Fruit fly (Drosophila melanogaster) whole organism, embryonic: Measurements from ENCODE around the gene ver.

Experiments used
- Aef1 ChIP-seq: fragments of 200-800 bp; sonication (Bioruptor generic); IDR thresholded peaks from 3 replicates; pipeline ENCODE4 v1.3.6; 2022; ENCODE audit warnings: missing biosample characterization, missing genetic modification characterization
- BtbVII ChIP-seq: fragments of 200-800 bp; sonication (Bioruptor generic); optimal IDR thresholded peaks from 3 replicates; lab custom pipeline; 2017; ENCODE audit warnings: missing biosample characterization, mild to moderate bottlenecking, missing genetic modification characterization
- CG10321 ChIP-seq: fragments of 200-800 bp; sonication (Bioruptor generic); IDR thresholded peaks from 2 replicates; pipeline ENCODE4 v1.3.6; 2022; ENCODE audit warnings: missing biosample characterization, missing genetic modification characterization
- CG10431 ChIP-seq: fragments of 200-800 bp; sonication (Bioruptor generic); optimal IDR thresholded peaks from 3 replicates; lab custom pipeline; 2018; ENCODE audit warnings: missing biosample characterization, mild to moderate bottlenecking, missing genetic modification characterization
- CG11085 ChIP-seq: fragments of 200-800 bp; sonication (Bioruptor generic); IDR thresholded peaks from 2 replicates; pipeline ENCODE4 v1.3.6; 2022; ENCODE audit warnings: missing biosample characterization, missing genetic modification characterization
- CG12659 ChIP-seq: fragments of 200-800 bp; sonication (Bioruptor generic); optimal IDR thresholded peaks from 3 replicates; lab custom pipeline; 2017; ENCODE audit warnings: mild to moderate bottlenecking, missing biosample characterization, missing genetic modification reagents, missing genetic modification characterization
- CG12942 ChIP-seq: fragments of 200-800 bp; sonication (Bioruptor generic); optimal IDR thresholded peaks from 3 replicates; lab custom pipeline; 2016; ENCODE audit warnings: missing biosample characterization, missing genetic modification characterization
- CG14014 ChIP-seq: fragments of 200-800 bp; sonication (Bioruptor generic); IDR thresholded peaks from 2 replicates; pipeline ENCODE4 v1.3.6; 2022; ENCODE audit warnings: missing biosample characterization, missing genetic modification characterization
- CG18599 ChIP-seq: fragments of 200-800 bp; sonication (Bioruptor generic); optimal IDR thresholded peaks from 3 replicates; lab custom pipeline; 2017; ENCODE audit warnings: missing biosample characterization, missing genetic modification characterization, mild to moderate bottlenecking, moderate library complexity, missing genetic modification reagents
- CG2202 ChIP-seq: fragments of 200-800 bp; sonication (Bioruptor generic); optimal IDR thresholded peaks from 2 replicates; lab custom pipeline; 2018; ENCODE audit warnings: missing biosample characterization, mild to moderate bottlenecking, missing genetic modification characterization
- CG2875 ChIP-seq: fragments of 200-800 bp; sonication (Bioruptor generic); optimal IDR thresholded peaks from 2 replicates; lab custom pipeline; 2017; ENCODE audit warnings: missing biosample characterization, mild to moderate bottlenecking, missing genetic modification characterization, missing genetic modification reagents
- CG30403 ChIP-seq: fragments of 200-800 bp; sonication (Bioruptor generic); optimal IDR thresholded peaks from 3 replicates; lab custom pipeline; 2016; ENCODE audit warnings: missing biosample characterization, missing genetic modification characterization
- CG31224 ChIP-seq: fragments of 200-800 bp; sonication (Bioruptor generic); IDR thresholded peaks from 2 replicates; pipeline ENCODE4 v1.3.6; 2022; ENCODE audit warnings: missing biosample characterization, missing genetic modification characterization
- CG32772 ChIP-seq: fragments of 200-800 bp; sonication (Bioruptor generic); IDR thresholded peaks from 2 replicates; pipeline ENCODE4 v1.3.6; 2022; ENCODE audit warnings: missing biosample characterization, missing genetic modification characterization
- CG33557 ChIP-seq: fragments of 200-800 bp; sonication (Bioruptor generic); optimal IDR thresholded peaks from 2 replicates; lab custom pipeline; 2019; ENCODE audit warnings: missing biosample characterization, mild to moderate bottlenecking, missing genetic modification characterization, moderate library complexity
- CG42726 ChIP-seq: fragments of 200-800 bp; sonication (Bioruptor generic); IDR thresholded peaks from 2 replicates; pipeline ENCODE4 v1.3.6; 2022; ENCODE audit warnings: missing biosample characterization, missing genetic modification characterization; ENCODE audit not compliant: partially characterized antibody
- CG6654 ChIP-seq: fragments of 200-800 bp; sonication (Bioruptor generic); optimal IDR thresholded peaks from 2 replicates; lab custom pipeline; 2017; ENCODE audit warnings: missing biosample characterization, mild to moderate bottlenecking, missing genetic modification characterization
- CG7271 ChIP-seq: fragments of 200-800 bp; sonication (Bioruptor generic); optimal IDR thresholded peaks from 2 replicates; lab custom pipeline; 2018; ENCODE audit warnings: missing biosample characterization, mild to moderate bottlenecking, missing genetic modification characterization, moderate library complexity
- CG7786 ChIP-seq: fragments of 200-800 bp; sonication (Bioruptor generic); optimal IDR thresholded peaks from 2 replicates; lab custom pipeline; 2016; ENCODE audit warnings: missing biosample characterization, missing genetic modification characterization
- CG8765 ChIP-seq: fragments of 200-800 bp; sonication (Bioruptor generic); IDR thresholded peaks from 2 replicates; pipeline ENCODE4 v1.3.6; 2022; ENCODE audit warnings: missing biosample characterization, missing genetic modification characterization
- CG9932 ChIP-seq: fragments of 200-800 bp; sonication (Bioruptor generic); IDR thresholded peaks from 2 replicates; pipeline ENCODE4 v1.3.6; 2022; ENCODE audit warnings: missing biosample characterization, missing genetic modification characterization
- Fer2 ChIP-seq: fragments of 200-800 bp; sonication (Bioruptor generic); optimal IDR thresholded peaks from 2 replicates; lab custom pipeline; 2018; ENCODE audit warnings: missing biosample characterization, mild to moderate bottlenecking, missing genetic modification characterization, moderate library complexity
- HHEX ChIP-seq: fragments of 200-800 bp; sonication (Bioruptor generic); optimal IDR thresholded peaks from 3 replicates; lab custom pipeline; 2017; ENCODE audit warnings: missing biosample characterization, mild to moderate bottlenecking, missing genetic modification characterization, missing genetic modification reagents
- HmgD ChIP-seq: fragments of 200-800 bp; sonication (Bioruptor generic); optimal IDR thresholded peaks from 3 replicates; lab custom pipeline; 2016; ENCODE audit warnings: missing biosample characterization, missing genetic modification characterization
- Hr3 ChIP-seq: fragments of 200-800 bp; sonication (Bioruptor generic); optimal IDR thresholded peaks from 3 replicates; lab custom pipeline; 2016; ENCODE audit warnings: missing biosample characterization, missing genetic modification characterization
- Hr39 ChIP-seq: fragments of >200 bp; optimal IDR thresholded peaks from 2 replicates; lab custom pipeline; 2017
- Hr51 ChIP-seq, 2 experiments: fragments of 200-800 bp; sonication (Bioruptor generic); optimal IDR thresholded peaks; 2 replicates in 1 of 2; 3 replicates in 1 of 2; lab custom pipeline; 2016 to 2018; ENCODE audit warnings: missing biosample characterization in 2 of 2, missing genetic modification characterization in 2 of 2, mild to moderate bottlenecking in 1 of 2, moderate library complexity in 1 of 2
- Hr78 ChIP-seq, 2 experiments: fragments of 200-800 bp in 1 of 2; fragments of >200 bp in 1 of 2; sonication (Bioruptor generic) in 1 of 2; optimal IDR thresholded peaks; 2 replicates each; lab custom pipeline; 2017 to 2019; ENCODE audit warnings: missing biosample characterization in 2 of 2, missing genetic modification characterization in 2 of 2, mild to moderate bottlenecking in 1 of 2, moderate library complexity in 1 of 2
- MTF-1 ChIP-seq: fragments of 200-800 bp; sonication (Bioruptor generic); optimal IDR thresholded peaks from 2 replicates; lab custom pipeline; 2018; ENCODE audit warnings: missing biosample characterization, mild to moderate bottlenecking, missing genetic modification characterization, borderline replicate concordance
- Meics ChIP-seq: fragments of 200-800 bp; sonication (Bioruptor generic); optimal IDR thresholded peaks from 2 replicates; lab custom pipeline; 2017; ENCODE audit warnings: missing biosample characterization, mild to moderate bottlenecking, missing genetic modification characterization
- Mrtf ChIP-seq: fragments of 200-800 bp; sonication (Bioruptor generic); IDR thresholded peaks from 3 replicates; pipeline ENCODE4 v1.3.6; 2022; ENCODE audit warnings: missing biosample characterization, missing genetic modification characterization
- NfI ChIP-seq: fragments of 200-800 bp; sonication (Bioruptor generic); optimal IDR thresholded peaks from 3 replicates; lab custom pipeline; 2018; ENCODE audit warnings: missing biosample characterization, mild to moderate bottlenecking, missing genetic modification characterization, moderate library complexity
- Oli ChIP-seq: fragments of 200-800 bp; sonication (Bioruptor generic); optimal IDR thresholded peaks from 2 replicates; lab custom pipeline; 2018; ENCODE audit warnings: missing biosample characterization, mild to moderate bottlenecking, missing genetic modification characterization, moderate library complexity
- Sry-β ChIP-seq: fragments of 200-800 bp; sonication (Bioruptor generic); optimal IDR thresholded peaks from 2 replicates; lab custom pipeline; 2018; ENCODE audit warnings: missing biosample characterization, mild to moderate bottlenecking, missing genetic modification characterization, moderate library complexity
- cg ChIP-seq: fragments of 200-800 bp; sonication (Bioruptor generic); optimal IDR thresholded peaks from 3 replicates; lab custom pipeline; 2019; ENCODE audit warnings: missing biosample characterization, mild to moderate bottlenecking, missing genetic modification characterization, moderate library complexity
- fd102C ChIP-seq: fragments of 200-800 bp; sonication (Bioruptor generic); optimal IDR thresholded peaks from 2 replicates; lab custom pipeline; 2018; ENCODE audit warnings: missing biosample characterization, mild to moderate bottlenecking, missing genetic modification characterization, moderate library complexity
- fd64A ChIP-seq: fragments of 200-800 bp; sonication (Bioruptor generic); optimal IDR thresholded peaks from 3 replicates; lab custom pipeline; 2018; ENCODE audit warnings: missing biosample characterization, mild to moderate bottlenecking, missing genetic modification characterization
- fu2 ChIP-seq: fragments of 200-800 bp; sonication (Bioruptor generic); optimal IDR thresholded peaks from 2 replicates; lab custom pipeline; 2016; ENCODE audit warnings: missing biosample characterization, missing genetic modification characterization
- grn ChIP-seq: fragments of 200-800 bp; sonication (Bioruptor generic); optimal IDR thresholded peaks from 3 replicates; lab custom pipeline; 2017; ENCODE audit warnings: missing biosample characterization, missing genetic modification characterization
- her ChIP-seq: fragments of 200-800 bp; sonication (Bioruptor generic); optimal IDR thresholded peaks from 2 replicates; lab custom pipeline; 2016; ENCODE audit warnings: missing biosample characterization, missing genetic modification characterization
- kah ChIP-seq: fragments of 200-800 bp; sonication (Bioruptor generic); optimal IDR thresholded peaks from 2 replicates; lab custom pipeline; 2018; ENCODE audit warnings: missing biosample characterization, mild to moderate bottlenecking, missing genetic modification characterization
- kay ChIP-seq: fragments of 200-800 bp; sonication (Bioruptor generic); optimal IDR thresholded peaks from 2 replicates; lab custom pipeline; 2016; ENCODE audit warnings: missing biosample characterization, missing genetic modification characterization
- lmd ChIP-seq: fragments of 200-800 bp; sonication (Bioruptor generic); IDR thresholded peaks from 2 replicates; pipeline ENCODE4 v1.3.6; 2022; ENCODE audit warnings: missing biosample characterization, missing genetic modification characterization
- nerfin-2 ChIP-seq: fragments of 200-800 bp; sonication (Bioruptor generic); IDR thresholded peaks from 2 replicates; pipeline ENCODE4 v1.3.6; 2022; ENCODE audit warnings: missing biosample characterization, missing genetic modification characterization; ENCODE audit not compliant: partially characterized antibody
- onecut ChIP-seq: fragments of 200-800 bp; sonication (Bioruptor generic); IDR thresholded peaks from 2 replicates; pipeline ENCODE4 v1.3.6; 2022; ENCODE audit warnings: missing biosample characterization, missing genetic modification characterization
- p53 ChIP-seq: fragments of 200-800 bp; sonication (Bioruptor generic); optimal IDR thresholded peaks from 2 replicates; lab custom pipeline; 2016; ENCODE audit warnings: missing biosample characterization, missing genetic modification characterization
- pfk ChIP-seq: fragments of 200-800 bp; sonication (Bioruptor generic); optimal IDR thresholded peaks from 2 replicates; lab custom pipeline; 2018; ENCODE audit warnings: missing biosample characterization, mild to moderate bottlenecking, missing genetic modification characterization, moderate library complexity
- pita ChIP-seq: fragments of 200-800 bp; sonication (Bioruptor generic); optimal IDR thresholded peaks from 2 replicates; lab custom pipeline; 2017; ENCODE audit warnings: missing biosample characterization, mild to moderate bottlenecking, missing genetic modification characterization
- ranshi ChIP-seq: fragments of 200-800 bp; sonication (Bioruptor generic); IDR thresholded peaks from 2 replicates; pipeline ENCODE4 v1.3.6; 2022; ENCODE audit warnings: missing biosample characterization, missing genetic modification characterization
- wor ChIP-seq: fragments of 200-800 bp; sonication (Bioruptor generic); IDR thresholded peaks from 2 replicates; pipeline ENCODE4 v1.3.6; 2022; ENCODE audit warnings: missing biosample characterization, missing genetic modification characterization
- zen2 ChIP-seq: fragments of 200-800 bp; sonication (Bioruptor generic); IDR thresholded peaks from 3 replicates; pipeline ENCODE4 v1.3.6; 2022; ENCODE audit warnings: missing biosample characterization, missing genetic modification characterization; ENCODE audit not compliant: partially characterized antibody

ver gene

dm6 chr3L:12501249-12501648 lies 22.5 kb upstream of the ver start, which contains the start of the genes CG10638 and CG10681 (continued):
- TF ChIP-seq CG18599 (no peak), CG14014 (GFP tag; lab: Robert Waterston, UW) (no peak), Sry-β (GFP tag; lab: Kevin White, UChicago) (no peak), pfk (GFP tag; lab: Kevin White, UChicago) (no peak), CG8765 (GFP tag; lab: Robert Waterston, UW) (no peak), Fer2 (tag; lab: Kevin White, UChicago) (no peak), kay (GFP tag; lab: Kevin White, UChicago) (peak; percentile 48), CG31224 (GFP tag; lab: Robert Waterston, UW) (no peak), Mrtf (GFP tag; lab: Robert Waterston, UW) (no peak), fu2 (GFP tag; lab: Kevin White, UChicago) (no peak), grn (no peak), HmgD (GFP tag; lab: Kevin White, UChicago) (no peak), Hr3 (GFP tag; lab: Kevin White, UChicago) (peak; percentile 22), Oli (no peak), p53 (GFP tag; lab: Kevin White, UChicago) (no peak), zen2 (GFP tag; lab: Robert Waterston, UW) (no peak), BtbVII (GFP tag; lab: Kevin White, UChicago) (no peak), pita (no peak), Hr39 (lab: Kevin White, UChicago) (no peak), CG11085 (GFP tag; lab: Robert Waterston, UW) (no peak), fd102C (no peak), lmd (GFP tag; lab: Robert Waterston, UW) (no peak), kah (GFP tag; lab: Kevin White, UChicago) (no peak), CG10431 (GFP tag; lab: Kevin White, UChicago) (peak; percentile 34), CG9932 (GFP tag; lab: Robert Waterston, UW) (peak; percentile 62), CG30403 (peak; percentile 49), onecut (GFP tag; lab: Robert Waterston, UW) (no peak), CG32772 (GFP tag; lab: Robert Waterston, UW) (peak; percentile 53), CG7786 (GFP tag; lab: Kevin White, UChicago) (no peak), Hr78 (GFP tag; optimal IDR thresholded peaks at IDR 0.05; lab: Kevin White, UChicago) (no peak), MTF-1 (GFP tag; lab: Kevin White, UChicago) (no peak), CG7271 (no peak), cg (GFP tag; lab: Kevin White, UChicago) (no peak), CG12942 (GFP tag; lab: Kevin White, UChicago) (no peak), CG2202 (tag; lab: Kevin White, UChicago) (peak; percentile 26), Hr51 (GFP tag; optimal IDR thresholded peaks at IDR 0.05; lab: Kevin White, UChicago) (peak in 1 of 2 experiments; percentile 36), wor (no peak), CG2875 (GFP tag; lab: Kevin White, UChicago) (no peak), her (no peak), CG33557 (GFP tag; lab: Kevin White, UChicago) (no peak), CG6654 (GFP tag; lab: Kevin White, UChicago) (no peak), CG42726 (GFP tag; lab: Robert Waterston, UW) (no peak), CG10321 (GFP tag; lab: Robert Waterston, UW) (no peak), Aef1 (GFP tag; lab: Robert Waterston, UW) (no peak), CG12659 (GFP tag; lab: Kevin White, UChicago) (peak; percentile 80), NfI (GFP tag; lab: Kevin White, UChicago) (peak; percentile 27), ranshi (GFP tag; lab: Robert Waterston, UW) (no peak), HHEX (GFP tag; lab: Kevin White, UChicago) (no peak), Meics (GFP tag; lab: Kevin White, UChicago) (no peak), nerfin-2 (GFP tag; lab: Robert Waterston, UW) (no peak), fd64A (GFP tag; lab: Kevin White, UChicago) (no peak)
